Fruit fly (Drosophila melanogaster): ENCODE results near the gene karr.
A peak's percentile ranks its signal among the peaks of the same experiment; 100 is the strongest.

The karr gene

dm6 chrX:20159679-20160140 is 49.3 kb upstream of the karr start, which contains the start of gene Rab35 (continued):
- TF ChIP-seq Hmr (GFP tag; optimal IDR thresholded peaks at IDR 0.05): no peak
- peak; percentile 31 for TF ChIP-seq CG12659 (GFP tag; optimal IDR thresholded peaks at IDR 0.05)
- peak; percentile 24 for TF ChIP-seq CG10147 (GFP tag; optimal IDR thresholded peaks at IDR 0.05)
- peak; percentile 93 for TF ChIP-seq Doc3 (GFP tag; IDR thresholded peaks at IDR 0.05; ENCODE audit: partially characterized antibody)
- peak; percentile 66 for TF ChIP-seq Med (GFP tag)
- 0 out of 3 replicates have a peak, but pooled peaks have one; percentile 30 for TF ChIP-seq zfh1 (GFP tag; IDR thresholded peaks at IDR 0.05)
- TF ChIP-seq Ets65A (GFP tag): peak; percentile 57
- no peak for TF ChIP-seq org-1 (GFP tag; optimal IDR thresholded peaks at IDR 0.05)
- TF ChIP-seq bcd (GFP tag; optimal IDR thresholded peaks at IDR 0.05): peak; percentile 0
- TF ChIP-seq CG15073 (GFP tag; optimal IDR thresholded peaks at IDR 0.05): no peak
- TF ChIP-seq CG7839 (tag; optimal IDR thresholded peaks at IDR 0.05): peak; percentile 7
- TF ChIP-seq CG14860 (GFP tag; IDR thresholded peaks at IDR 0.05; ENCODE audit: partially characterized antibody): peak; percentile 93
- TF ChIP-seq CG9876 (GFP tag; optimal IDR thresholded peaks at IDR 0.05): no peak
- no peak for TF ChIP-seq CG4360 (GFP tag; IDR thresholded peaks at IDR 0.05)
- TF ChIP-seq CG12299 (tag; optimal IDR thresholded peaks at IDR 0.05): no peak
- TF ChIP-seq Sin3A (optimal IDR thresholded peaks at IDR 0.05): peak; percentile 74
- no peak for TF ChIP-seq ase (GFP tag; IDR thresholded peaks at IDR 0.05)
- TF ChIP-seq tap (tag; optimal IDR thresholded peaks at IDR 0.05): no peak
- peak; percentile 2 for TF ChIP-seq Dip3 (GFP tag; optimal IDR thresholded peaks at IDR 0.05)
- TF ChIP-seq gfzf (GFP tag; optimal IDR thresholded peaks at IDR 0.05): peak; percentile 4
- 0 out of 2 replicates have a peak, but pooled peaks have one; percentile 13 for TF ChIP-seq esg (GFP tag; conservative IDR thresholded peaks at IDR 0.05)
- TF ChIP-seq mam (GFP tag; optimal IDR thresholded peaks at IDR 0.05): peak; percentile 37
- no peak for TF ChIP-seq CG15696 (tag; optimal IDR thresholded peaks at IDR 0.05)
- TF ChIP-seq nau (GFP tag; optimal IDR thresholded peaks at IDR 0.05): no peak
- TF ChIP-seq vfl (GFP tag; optimal IDR thresholded peaks at IDR 0.05): no peak
- TF ChIP-seq CG10274 (GFP tag; optimal IDR thresholded peaks at IDR 0.05): no peak
- TF ChIP-seq cato (GFP tag; optimal IDR thresholded peaks at IDR 0.05; ENCODE audit: borderline replicate concordance): no peak
- no peak for TF ChIP-seq prd (optimal IDR thresholded peaks at IDR 0.05)
- peak; percentile 38; the same call in 1 of the 3 replicates for TF ChIP-seq prd (GFP tag; IDR thresholded peaks at IDR 0.05)
- TF ChIP-seq CG10654 (GFP tag; optimal IDR thresholded peaks at IDR 0.05): peak; percentile 3
- peak; percentile 93 for TF ChIP-seq CG13287 (GFP tag; IDR thresholded peaks at IDR 0.05; ENCODE audit: partially characterized antibody)
- peak; percentile 93 for TF ChIP-seq sna (GFP tag; IDR thresholded peaks at IDR 0.05; ENCODE audit: partially characterized antibody)
- TF ChIP-seq ssp (GFP tag; IDR thresholded peaks at IDR 0.05): 0 out of 2 replicates have a peak, but pooled peaks have one; percentile 19
- TF ChIP-seq CG11695 (GFP tag; IDR thresholded peaks at IDR 0.05): no peak
- TF ChIP-seq schlank (tag; optimal IDR thresholded peaks at IDR 0.05): no peak
- TF ChIP-seq Asciz (GFP tag; optimal IDR thresholded peaks at IDR 0.05): no peak
- peak; percentile 12; the same call in 1 of the 2 replicates for TF ChIP-seq ranshi (GFP tag; IDR thresholded peaks at IDR 0.05)
- TF ChIP-seq CG4617 (GFP tag; optimal IDR thresholded peaks at IDR 0.05; ENCODE audit: borderline replicate concordance): peak; percentile 84
- peak; percentile 47 for TF ChIP-seq CG30403 (GFP tag; optimal IDR thresholded peaks at IDR 0.05)
- peak; percentile 10 for TF ChIP-seq CG9797 (GFP tag; optimal IDR thresholded peaks at IDR 0.05)
- TF ChIP-seq CG33557 (GFP tag; optimal IDR thresholded peaks at IDR 0.05): no peak
- TF ChIP-seq hbn (GFP tag; IDR thresholded peaks at IDR 0.05; ENCODE audit: partially characterized antibody): peak; percentile 87
- TF ChIP-seq CoRest (tag; optimal IDR thresholded peaks at IDR 0.05): peak; percentile 30
- TF ChIP-seq CG14710 (tag; optimal IDR thresholded peaks at IDR 0.05): peak; percentile 71
- no peak for TF ChIP-seq Fer3 (tag; optimal IDR thresholded peaks at IDR 0.05)
- no peak for TF ChIP-seq CG1832 (GFP tag; optimal IDR thresholded peaks at IDR 0.05)
- TF ChIP-seq CG17359 (tag; optimal IDR thresholded peaks at IDR 0.05): peak; percentile 46
- peak; percentile 4 for TF ChIP-seq CG2678 (tag; optimal IDR thresholded peaks at IDR 0.05)
- TF ChIP-seq sug (tag; optimal IDR thresholded peaks at IDR 0.05): peak; percentile 34
- TF ChIP-seq CG17829 (tag; optimal IDR thresholded peaks at IDR 0.05): peak; percentile 17

Measured in whole organism, embryonic.